Worm (Caenorhabditis elegans): ENCODE results near the gene acs-21.

DNA sequence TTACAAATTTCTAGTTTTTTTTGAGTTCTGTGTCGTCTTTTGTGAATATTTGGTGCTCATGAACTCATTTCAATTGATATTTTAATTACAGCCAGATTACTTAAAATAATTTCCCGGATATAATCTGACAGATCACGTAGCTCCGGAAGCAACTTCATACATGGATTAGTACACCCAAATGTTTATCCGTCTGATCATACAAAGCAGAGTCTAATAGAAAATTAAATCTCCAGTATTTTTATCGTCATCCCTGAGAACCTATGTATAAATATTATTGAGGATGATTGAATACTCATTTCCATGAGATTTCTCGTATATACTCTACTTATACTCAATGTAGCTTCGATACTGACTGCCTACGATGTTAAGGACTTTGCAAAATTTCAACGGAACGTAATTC is 36.0 kb downstream of the acs-21 start, which contains the start of gene Y73C8C.12:
- TF ChIP-seq sea-1 (GFP tag; conservative IDR thresholded peaks at IDR 0.05) (no peak), tbx-37 (GFP tag; conservative IDR thresholded peaks at IDR 0.05) (no peak), hmg-4 (GFP tag; optimal IDR thresholded peaks at IDR 0.05) (no peak), ceh-36 (tag; optimal IDR thresholded peaks at IDR 0.05) (no peak), ama-1 (optimal IDR thresholded peaks at IDR 0.05) (no peak), B0310.2 (tag; optimal IDR thresholded peaks at IDR 0.05) (no peak), hnd-1 (tag; optimal IDR thresholded peaks at IDR 0.05) (no peak)

Data from whole organism, early embryonic.